Comparison of ENCODE assay signal across 1 fruit fly cellular context in the genomic region with DNA sequence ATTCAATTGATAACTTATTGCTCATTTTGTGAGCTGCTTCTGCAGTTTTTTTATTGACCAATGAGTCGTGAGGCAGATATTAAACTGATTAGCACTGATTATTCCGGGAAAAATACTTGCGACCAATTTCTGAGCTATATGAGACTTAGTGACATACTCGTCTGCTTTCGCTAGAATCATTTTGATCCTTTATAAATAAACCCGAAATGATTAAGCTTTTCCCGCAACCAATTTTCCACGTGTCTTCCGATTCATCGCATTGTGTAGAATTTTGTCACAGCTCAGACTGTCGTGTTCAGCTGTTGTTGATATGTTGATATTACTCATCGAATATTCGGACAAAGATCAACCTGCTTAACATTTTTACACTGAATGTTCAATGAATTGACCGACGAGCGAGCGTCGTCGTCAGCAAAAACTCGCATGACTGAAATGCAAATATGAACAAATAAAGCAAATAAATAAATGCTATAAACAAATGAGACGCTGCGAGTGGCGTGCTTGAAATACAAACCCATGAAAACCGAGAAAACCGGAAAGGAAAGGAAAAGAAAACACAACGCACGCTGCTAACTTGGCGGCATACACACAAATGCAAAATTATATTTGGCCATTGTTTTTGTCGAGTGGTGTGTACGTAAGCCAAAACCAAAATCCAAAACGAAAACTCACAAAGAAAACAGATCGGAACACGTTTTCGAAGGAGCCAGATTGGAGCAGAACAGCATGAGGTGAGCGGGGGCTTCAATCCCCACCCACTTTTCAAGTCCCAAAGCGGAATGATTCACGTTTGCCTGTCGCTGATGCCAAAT.
A peak's percentile ranks its signal among the peaks of the same experiment; 100 is the strongest.
TF ChIP-seq lines count a peak whose summit lies in the region.

No protein-coding gene starts in this region.

TF ChIP-seq in whole organism, embryonic, 481 proteins besides CTCF, POLR2A, EP300 and RAD21 (continued from another document and continues in another):
- TF ChIP-seq sima (GFP tag; optimal IDR thresholded peaks at IDR 0.05; lab: Kevin White, UChicago) (no peak), Ravus (GFP tag; IDR thresholded peaks at IDR 0.05; lab: Robert Waterston, UW) (no peak), dati (GFP tag; IDR thresholded peaks at IDR 0.05; lab: Robert Waterston, UW) (no peak), CG6175 (GFP tag; IDR thresholded peaks at IDR 0.05; lab: Robert Waterston, UW) (no peak), CG14014 (GFP tag; IDR thresholded peaks at IDR 0.05; lab: Robert Waterston, UW) (no peak), CG5245 (GFP tag; optimal IDR thresholded peaks at IDR 0.05; lab: Kevin White, UChicago) (no peak), CG5953 (GFP tag; IDR thresholded peaks at IDR 0.05; lab: Robert Waterston, UW) (no peak), run (tag; optimal IDR thresholded peaks at IDR 0.05; lab: Kevin White, UChicago) (no peak), CG10431 (GFP tag; optimal IDR thresholded peaks at IDR 0.05; lab: Kevin White, UChicago) (no peak), Kr (GFP tag; optimal IDR thresholded peaks at IDR 0.05; lab: Kevin White, UChicago) (no peak), cwo (GFP tag; optimal IDR thresholded peaks at IDR 0.05; lab: Kevin White, UChicago) (peak; percentile 73), ATbp (GFP tag; optimal IDR thresholded peaks at IDR 0.05; lab: Kevin White, UChicago) (peak; percentile 67), cad (GFP tag; optimal IDR thresholded peaks at IDR 0.05; lab: Kevin White, UChicago) (no peak), gsb (GFP tag; IDR thresholded peaks at IDR 0.05; lab: Robert Waterston, UW) (no peak), NK7.1 (GFP tag; optimal IDR thresholded peaks at IDR 0.05; lab: Kevin White, UChicago) (no peak), E2f1 (GFP tag; IDR thresholded peaks at IDR 0.05; lab: Robert Waterston, UW) (no peak), Side (GFP tag; optimal IDR thresholded peaks at IDR 0.05; lab: Kevin White, UChicago) (no peak), E2f2 (GFP tag; IDR thresholded peaks at IDR 0.05; lab: Robert Waterston, UW) (no peak), CG2116 (GFP tag; optimal IDR thresholded peaks at IDR 0.05; lab: Kevin White, UChicago) (no peak), B-H1 (GFP tag; IDR thresholded peaks at IDR 0.05; lab: Robert Waterston, UW) (no peak), CG17385 (GFP tag; optimal IDR thresholded peaks at IDR 0.05; lab: Kevin White, UChicago) (no peak), CG34224 (GFP tag; IDR thresholded peaks at IDR 0.05; lab: Robert Waterston, UW; ENCODE audit: partially characterized antibody) (no peak), CG15269 (tag; optimal IDR thresholded peaks at IDR 0.05; lab: Kevin White, UChicago) (peak; percentile 26), oc (tag; optimal IDR thresholded peaks at IDR 0.05; lab: Kevin White, UChicago) (peak; percentile 10), Lim3 (GFP tag; IDR thresholded peaks at IDR 0.05; lab: Robert Waterston, UW) (no peak), CG12071 (GFP tag; optimal IDR thresholded peaks at IDR 0.05; lab: Kevin White, UChicago) (peak; percentile 61), CG30403 (GFP tag; optimal IDR thresholded peaks at IDR 0.05; lab: Kevin White, UChicago) (no peak), CHES-1-like (GFP tag; optimal IDR thresholded peaks at IDR 0.05; lab: Kevin White, UChicago) (no peak), CrebB (tag; optimal IDR thresholded peaks at IDR 0.05; lab: Kevin White, UChicago) (peak; percentile 5), CG7839 (tag; optimal IDR thresholded peaks at IDR 0.05; lab: Kevin White, UChicago) (no peak), toy (GFP tag; IDR thresholded peaks at IDR 0.05; lab: Robert Waterston, UW) (no peak), TFAM (GFP tag; optimal IDR thresholded peaks at IDR 0.05; lab: Kevin White, UChicago) (no peak), Bgb (GFP tag; IDR thresholded peaks at IDR 0.05; lab: Robert Waterston, UW; ENCODE audit: partially characterized antibody) (no peak), CG18619 (GFP tag; optimal IDR thresholded peaks at IDR 0.05; lab: Kevin White, UChicago) (peak; percentile 18), BEAF-32 (GFP tag; optimal IDR thresholded peaks at IDR 0.05; lab: Kevin White, UChicago) (no peak), CG7556 (GFP tag; optimal IDR thresholded peaks at IDR 0.05; lab: Kevin White, UChicago) (no peak), CG7372 (GFP tag; IDR thresholded peaks at IDR 0.05; lab: Robert Waterston, UW) (no peak), Gsc (GFP tag; IDR thresholded peaks at IDR 0.05; lab: Robert Waterston, UW) (no peak), CG14860 (GFP tag; IDR thresholded peaks at IDR 0.05; lab: Robert Waterston, UW; ENCODE audit: partially characterized antibody) (no peak), usp (GFP tag; optimal IDR thresholded peaks at IDR 0.05; lab: Kevin White, UChicago) (no peak), tio (GFP tag; optimal IDR thresholded peaks at IDR 0.05; lab: Kevin White, UChicago) (no peak), CG6689 (GFP tag; IDR thresholded peaks at IDR 0.05; lab: Robert Waterston, UW) (no peak), row (GFP tag; IDR thresholded peaks at IDR 0.05; lab: Robert Waterston, UW) (no peak), CG7987 (GFP tag; optimal IDR thresholded peaks at IDR 0.05; lab: Kevin White, UChicago) (peak; percentile 80), CG11398 (GFP tag; optimal IDR thresholded peaks at IDR 0.05; lab: Kevin White, UChicago) (no peak), maf-S (GFP tag; optimal IDR thresholded peaks at IDR 0.05; lab: Kevin White, UChicago) (no peak), sim (GFP tag; IDR thresholded peaks at IDR 0.05; lab: Robert Waterston, UW) (no peak), CG2129 (GFP tag; IDR thresholded peaks at IDR 0.05; lab: Robert Waterston, UW; ENCODE audit: partially characterized antibody) (no peak), CG8765 (GFP tag; IDR thresholded peaks at IDR 0.05; lab: Robert Waterston, UW) (no peak), Sry-β (GFP tag; optimal IDR thresholded peaks at IDR 0.05; lab: Kevin White, UChicago) (no peak), Lhr (GFP tag; optimal IDR thresholded peaks at IDR 0.05; lab: Kevin White, UChicago) (no peak), CG9437 (GFP tag; optimal IDR thresholded peaks at IDR 0.05; lab: Kevin White, UChicago) (no peak), HHEX (GFP tag; optimal IDR thresholded peaks at IDR 0.05; lab: Kevin White, UChicago) (peak; percentile 29), Meics (GFP tag; optimal IDR thresholded peaks at IDR 0.05; lab: Kevin White, UChicago) (peak; percentile 8), CG33557 (GFP tag; optimal IDR thresholded peaks at IDR 0.05; lab: Kevin White, UChicago) (no peak), Adf1 (GFP tag; IDR thresholded peaks at IDR 0.05; lab: Robert Waterston, UW) (no peak), esg (GFP tag; conservative IDR thresholded peaks at IDR 0.05; lab: Robert Waterston, UW) (no peak), CG8478 (optimal IDR thresholded peaks at IDR 0.05; lab: Kevin White, UChicago) (no peak), Lpt (GFP tag; optimal IDR thresholded peaks at IDR 0.05; lab: Kevin White, UChicago) (no peak), HLHmδ (GFP tag; optimal IDR thresholded peaks at IDR 0.05; lab: Kevin White, UChicago) (no peak), CG7786 (GFP tag; optimal IDR thresholded peaks at IDR 0.05; lab: Kevin White, UChicago) (no peak), nmo (GFP tag; optimal IDR thresholded peaks at IDR 0.05; lab: Kevin White, UChicago) (no peak), GATAe (GFP tag; conservative IDR thresholded peaks at IDR 0.05; lab: Robert Waterston, UW) (no peak), Ptx1 (GFP tag; IDR thresholded peaks at IDR 0.05; lab: Robert Waterston, UW) (no peak), Oaz (GFP tag; IDR thresholded peaks at IDR 0.05; lab: Robert Waterston, UW) (no peak), danr (GFP tag; IDR thresholded peaks at IDR 0.05; lab: Robert Waterston, UW) (no peak), Bdp1 (GFP tag; optimal IDR thresholded peaks at IDR 0.05; lab: Kevin White, UChicago) (no peak), vvl (GFP tag; IDR thresholded peaks at IDR 0.05; lab: Robert Waterston, UW) (peak; percentile 46; the same call in 1 of the 2 replicates), CG17802 (tag; optimal IDR thresholded peaks at IDR 0.05; lab: Kevin White, UChicago) (no peak), ewg (GFP tag; optimal IDR thresholded peaks at IDR 0.05; lab: Kevin White, UChicago) (no peak), Eip74EF (GFP tag; optimal IDR thresholded peaks at IDR 0.05; lab: Kevin White, UChicago) (peak in 1 of 2 experiments; percentile 72), Chrac-16 (GFP tag; optimal IDR thresholded peaks at IDR 0.05; lab: Kevin White, UChicago) (no peak), CG1602 (GFP tag; optimal IDR thresholded peaks at IDR 0.05; lab: Kevin White, UChicago) (no peak), jumu (GFP tag; optimal IDR thresholded peaks at IDR 0.05; lab: Kevin White, UChicago) (no peak), Mes4 (GFP tag; optimal IDR thresholded peaks at IDR 0.05; lab: Kevin White, UChicago) (no peak), Elba2 (GFP tag; optimal IDR thresholded peaks at IDR 0.05; lab: Kevin White, UChicago) (no peak), phol (tag; optimal IDR thresholded peaks at IDR 0.05; lab: Kevin White, UChicago) (no peak), CG17612 (GFP tag; IDR thresholded peaks at IDR 0.05; lab: Robert Waterston, UW) (no peak), fd64A (GFP tag; optimal IDR thresholded peaks at IDR 0.05; lab: Kevin White, UChicago) (peak; percentile 39), CG16815 (GFP tag; optimal IDR thresholded peaks at IDR 0.05; lab: Kevin White, UChicago) (no peak), Ets65A (GFP tag; lab: Kevin White, UChicago) (no peak), dmrt99B (tag; optimal IDR thresholded peaks at IDR 0.05; lab: Kevin White, UChicago) (peak; percentile 40), dan (GFP tag; IDR thresholded peaks at IDR 0.05; lab: Robert Waterston, UW) (no peak), Rfx (GFP tag; IDR thresholded peaks at IDR 0.05; lab: Robert Waterston, UW) (0 out of 2 replicates have a peak, but pooled peaks have one; percentile 17), lbe (GFP tag; optimal IDR thresholded peaks at IDR 0.05; lab: Kevin White, UChicago) (peak; percentile 26), Six4 (GFP tag; optimal IDR thresholded peaks at IDR 0.05; lab: Kevin White, UChicago) (no peak), lilli (GFP tag; optimal IDR thresholded peaks at IDR 0.05; lab: Kevin White, UChicago) (no peak), stwl (tag; optimal IDR thresholded peaks at IDR 0.05; lab: Kevin White, UChicago) (no peak), da (GFP tag; optimal IDR thresholded peaks at IDR 0.05; lab: Kevin White, UChicago) (no peak), ro (GFP tag; IDR thresholded peaks at IDR 0.05; lab: Robert Waterston, UW) (no peak), jigr1 (GFP tag; IDR thresholded peaks at IDR 0.05; lab: Robert Waterston, UW) (no peak), CG1024 (GFP tag; IDR thresholded peaks at IDR 0.05; lab: Robert Waterston, UW) (no peak), Aef1 (GFP tag; IDR thresholded peaks at IDR 0.05; lab: Robert Waterston, UW) (no peak), CG18476 (GFP tag; optimal IDR thresholded peaks at IDR 0.05; lab: Kevin White, UChicago) (no peak), CG6791 (GFP tag; IDR thresholded peaks at IDR 0.05; lab: Robert Waterston, UW; ENCODE audit: partially characterized antibody) (no peak), CG42726 (GFP tag; IDR thresholded peaks at IDR 0.05; lab: Robert Waterston, UW; ENCODE audit: partially characterized antibody) (no peak), Nf-YA (GFP tag; IDR thresholded peaks at IDR 0.05; lab: Robert Waterston, UW) (no peak), CG10959 (GFP tag; IDR thresholded peaks at IDR 0.05; lab: Robert Waterston, UW) (no peak), tgo (GFP tag; IDR thresholded peaks at IDR 0.05; lab: Robert Waterston, UW) (no peak), btn (GFP tag; optimal IDR thresholded peaks at IDR 0.05; lab: Kevin White, UChicago) (no peak), CG11456 (GFP tag; IDR thresholded peaks at IDR 0.05; lab: Robert Waterston, UW) (no peak), CG11504 (tag; optimal IDR thresholded peaks at IDR 0.05; lab: Kevin White, UChicago) (peak; percentile 31), CG3065 (GFP tag; optimal IDR thresholded peaks at IDR 0.05; lab: Kevin White, UChicago) (no peak), Vsx1 (GFP tag; optimal IDR thresholded peaks at IDR 0.05; lab: Kevin White, UChicago) (no peak), zfh1 (GFP tag; IDR thresholded peaks at IDR 0.05; lab: Robert Waterston, UW) (no peak), grau (tag; optimal IDR thresholded peaks at IDR 0.05; lab: Kevin White, UChicago) (peak; percentile 10), CG18764 (GFP tag; optimal IDR thresholded peaks at IDR 0.05; lab: Kevin White, UChicago) (no peak), CG11723 (GFP tag; optimal IDR thresholded peaks at IDR 0.05; lab: Kevin White, UChicago) (no peak), CG9797 (GFP tag; optimal IDR thresholded peaks at IDR 0.05; lab: Kevin White, UChicago) (no peak), Dp (GFP tag; optimal IDR thresholded peaks at IDR 0.05; lab: Kevin White, UChicago) (no peak), Nf-YB (GFP tag; optimal IDR thresholded peaks at IDR 0.05; lab: Kevin White, UChicago) (no peak), nerfin-2 (GFP tag; IDR thresholded peaks at IDR 0.05; lab: Robert Waterston, UW; ENCODE audit: partially characterized antibody) (no peak), tll (GFP tag; optimal IDR thresholded peaks at IDR 0.05; lab: Kevin White, UChicago) (no peak), wor (GFP tag; IDR thresholded peaks at IDR 0.05; lab: Robert Waterston, UW) (no peak), mam (GFP tag; optimal IDR thresholded peaks at IDR 0.05; lab: Kevin White, UChicago) (no peak), CG18599 (GFP tag; optimal IDR thresholded peaks at IDR 0.05; lab: Kevin White, UChicago) (peak; percentile 36), CG4617 (GFP tag; optimal IDR thresholded peaks at IDR 0.05; lab: Kevin White, UChicago; ENCODE audit: borderline replicate concordance) (no peak), ap (GFP tag; IDR thresholded peaks at IDR 0.05; lab: Robert Waterston, UW) (no peak), CG2678 (tag; optimal IDR thresholded peaks at IDR 0.05; lab: Kevin White, UChicago) (peak; percentile 51), ERR (GFP tag; optimal IDR thresholded peaks at IDR 0.05; lab: Kevin White, UChicago) (no peak), CG18262 (tag; optimal IDR thresholded peaks at IDR 0.05; lab: Kevin White, UChicago) (no peak), CG32772 (GFP tag; IDR thresholded peaks at IDR 0.05; lab: Robert Waterston, UW) (no peak), Doc3 (GFP tag; IDR thresholded peaks at IDR 0.05; lab: Robert Waterston, UW; ENCODE audit: partially characterized antibody) (no peak), luna (GFP tag; optimal IDR thresholded peaks at IDR 0.05; lab: Kevin White, UChicago) (no peak), ara (GFP tag; IDR thresholded peaks at IDR 0.05; lab: Robert Waterston, UW) (no peak; the same call in 1 of the 2 replicates), CG13894 (tag; optimal IDR thresholded peaks at IDR 0.05; lab: Kevin White, UChicago) (peak; percentile 29), corto (GFP tag; optimal IDR thresholded peaks at IDR 0.05; lab: Kevin White, UChicago) (no peak), Dek (tag; optimal IDR thresholded peaks at IDR 0.05; lab: Kevin White, UChicago) (no peak), CG4328 (GFP tag; optimal IDR thresholded peaks at IDR 0.05; lab: Kevin White, UChicago) (no peak)
